Worm (Caenorhabditis elegans): ENCODE measurements around the gene mnr-1.

- TF ChIP-seq pag-3 (tag; optimal IDR thresholded peaks at IDR 0.05; ENCODE audit: borderline replicate concordance) (no peak), T23F11.4 (GFP tag; optimal IDR thresholded peaks at IDR 0.05) (no peak), elt-2 (tag; optimal IDR thresholded peaks at IDR 0.05) (no peak), nfya-1 (tag; optimal IDR thresholded peaks at IDR 0.05) (peak; percentile 15), ref-2 (tag; optimal IDR thresholded peaks at IDR 0.05) (no peak), ama-1 (optimal IDR thresholded peaks at IDR 0.05) (no peak), fkh-10 (GFP tag; optimal IDR thresholded peaks at IDR 0.05) (no peak), ceh-22 (tag; optimal IDR thresholded peaks at IDR 0.05) (no peak)
Observed at ce11 chrV:20703998-20704572, 49.6 kb downstream of the mnr-1 start, which contains the start of the genes F53F8.5 and F53F8.6.

Data from whole organism, late embryonic.